Fruit fly (Drosophila melanogaster) whole organism, embryonic: ENCODE measurements around the gene CG14854.
A peak's percentile ranks its signal among the peaks of the same experiment; 100 is the strongest.

Source experiments
- Asciz ChIP-seq: fragments of 200-800 bp; sonication (Bioruptor generic); optimal IDR thresholded peaks from 2 replicates; lab custom pipeline; 2017; ENCODE audit warnings: missing biosample characterization, mild to moderate bottlenecking, missing genetic modification characterization, missing genetic modification reagents
- Atf6 ChIP-seq: fragments of 200-800 bp; sonication (Bioruptor generic); IDR thresholded peaks from 2 replicates; pipeline ENCODE4 v1.3.6; 2022; ENCODE audit warnings: missing biosample characterization, missing genetic modification characterization
- B-H2 ChIP-seq: fragments of 200-800 bp; sonication (Bioruptor generic); optimal IDR thresholded peaks from 2 replicates; lab custom pipeline; 2018; ENCODE audit warnings: missing biosample characterization, mild to moderate bottlenecking, missing genetic modification characterization
- BEAF-32 ChIP-seq: fragments of 200-800 bp; sonication (Bioruptor generic); optimal IDR thresholded peaks from 3 replicates; lab custom pipeline; 2017; ENCODE audit warnings: missing biosample characterization, missing genetic modification characterization, mild to moderate bottlenecking, moderate library complexity, missing genetic modification reagents
- CG1233 ChIP-seq: fragments of 200-800 bp; sonication (Bioruptor generic); optimal IDR thresholded peaks from 4 replicates; lab custom pipeline; 2018; ENCODE audit warnings: missing biosample characterization, mild to moderate bottlenecking, missing genetic modification characterization
- CG13287 ChIP-seq: fragments of 200-800 bp; sonication (Bioruptor generic); IDR thresholded peaks from 2 replicates; pipeline ENCODE4 v1.3.6; 2022; ENCODE audit warnings: missing biosample characterization, missing genetic modification characterization; ENCODE audit not compliant: partially characterized antibody
- CG13424 ChIP-seq: fragments of 200-800 bp; sonication (Bioruptor generic); optimal IDR thresholded peaks from 2 replicates; lab custom pipeline; 2019; ENCODE audit warnings: missing biosample characterization, mild to moderate bottlenecking, missing genetic modification characterization, moderate library complexity
- CG13775 ChIP-seq: fragments of 200-800 bp; sonication (Bioruptor generic); optimal IDR thresholded peaks from 3 replicates; lab custom pipeline; 2017; ENCODE audit warnings: missing biosample characterization, mild to moderate bottlenecking, missing genetic modification characterization
- CG14710 ChIP-seq: fragments of 200-800 bp; sonication (Bioruptor generic); optimal IDR thresholded peaks from 3 replicates; lab custom pipeline; 2019; ENCODE audit warnings: missing biosample characterization, mild to moderate bottlenecking, missing genetic modification characterization, moderate library complexity
- CG15011 ChIP-seq: fragments of 200-800 bp; sonication (Bioruptor generic); optimal IDR thresholded peaks from 3 replicates; lab custom pipeline; 2018; ENCODE audit warnings: missing biosample characterization, mild to moderate bottlenecking, missing genetic modification characterization
- CG15514 ChIP-seq: fragments of 200-800 bp; sonication (Bioruptor generic); optimal IDR thresholded peaks from 3 replicates; lab custom pipeline; 2017; ENCODE audit warnings: missing biosample characterization, missing genetic modification characterization, mild to moderate bottlenecking, moderate library complexity, missing genetic modification reagents
- CG1602 ChIP-seq: fragments of 200-800 bp; sonication (Bioruptor generic); optimal IDR thresholded peaks from 3 replicates; lab custom pipeline; 2016; ENCODE audit warnings: missing biosample characterization, missing genetic modification characterization
- CG17186 ChIP-seq: fragments of 200-800 bp; sonication (Bioruptor generic); optimal IDR thresholded peaks from 3 replicates; lab custom pipeline; 2017; ENCODE audit warnings: missing biosample characterization, missing genetic modification reagents, missing genetic modification characterization
- CG17912 ChIP-seq: fragments of 200-800 bp; sonication (Bioruptor generic); optimal IDR thresholded peaks from 2 replicates; lab custom pipeline; 2018; ENCODE audit warnings: missing biosample characterization, mild to moderate bottlenecking, missing genetic modification characterization
- CG9817 ChIP-seq: fragments of 200-800 bp; sonication (Bioruptor generic); optimal IDR thresholded peaks from 2 replicates; lab custom pipeline; 2018; ENCODE audit warnings: missing biosample characterization, mild to moderate bottlenecking, missing genetic modification characterization, moderate library complexity
- CoRest ChIP-seq: fragments of 200-800 bp; sonication (Bioruptor generic); optimal IDR thresholded peaks from 3 replicates; lab custom pipeline; 2018; ENCODE audit warnings: missing biosample characterization, mild to moderate bottlenecking, missing genetic modification characterization, moderate library complexity
- Ets65A ChIP-seq: fragments of 200-800 bp; sonication (Bioruptor generic); peaks from one replicate; lab custom pipeline; 2016; ENCODE audit warnings: missing biosample characterization, missing genetic modification characterization
- Hey ChIP-seq: fragments of 200-800 bp; sonication (Bioruptor generic); optimal IDR thresholded peaks from 3 replicates; lab custom pipeline; 2018; ENCODE audit warnings: missing biosample characterization, mild to moderate bottlenecking, missing genetic modification characterization
- Hmr ChIP-seq: fragments of 200-800 bp; sonication (Bioruptor generic); optimal IDR thresholded peaks from 3 replicates; lab custom pipeline; 2017; ENCODE audit warnings: mild to moderate bottlenecking, missing biosample characterization, missing genetic modification reagents, missing genetic modification characterization
- Mad ChIP-seq: fragments of 200-800 bp; sonication (Bioruptor generic); optimal IDR thresholded peaks from 2 replicates; lab custom pipeline; 2016; ENCODE audit warnings: missing biosample characterization, missing genetic modification characterization
- Meics ChIP-seq: fragments of 200-800 bp; sonication (Bioruptor generic); optimal IDR thresholded peaks from 2 replicates; lab custom pipeline; 2017; ENCODE audit warnings: missing biosample characterization, mild to moderate bottlenecking, missing genetic modification characterization
- Myb ChIP-seq: fragments of 200-800 bp; sonication (Bioruptor generic); optimal IDR thresholded peaks from 2 replicates; lab custom pipeline; 2016; ENCODE audit warnings: missing biosample characterization, missing genetic modification characterization
- NC2β ChIP-seq: fragments of 200-800 bp; sonication (Bioruptor generic); optimal IDR thresholded peaks from 2 replicates; lab custom pipeline; 2016; ENCODE audit warnings: missing biosample characterization, missing genetic modification characterization
- Rfx ChIP-seq: fragments of 200-800 bp; sonication (Bioruptor generic); IDR thresholded peaks from 2 replicates; pipeline ENCODE4 v1.3.6; 2022; ENCODE audit warnings: missing biosample characterization, missing genetic modification characterization
- bbx ChIP-seq: fragments of 200-800 bp; sonication (Bioruptor generic); IDR thresholded peaks from 2 replicates; pipeline ENCODE4 v1.3.6; 2022; ENCODE audit warnings: missing biosample characterization, missing genetic modification characterization; ENCODE audit not compliant: partially characterized antibody
- bsh ChIP-seq, 2 experiments: fragments of 200-800 bp; sonication (Bioruptor generic); optimal IDR thresholded peaks; 2 replicates each; lab custom pipeline; 2017 to 2018; ENCODE audit warnings: mild to moderate bottlenecking in 2 of 2, missing biosample characterization in 2 of 2, missing genetic modification characterization in 2 of 2, moderate library complexity in 1 of 2
- cg ChIP-seq: fragments of 200-800 bp; sonication (Bioruptor generic); optimal IDR thresholded peaks from 3 replicates; lab custom pipeline; 2019; ENCODE audit warnings: missing biosample characterization, mild to moderate bottlenecking, missing genetic modification characterization, moderate library complexity
- corto ChIP-seq: fragments of 200-800 bp; sonication (Bioruptor generic); optimal IDR thresholded peaks from 2 replicates; lab custom pipeline; 2016; ENCODE audit warnings: missing biosample characterization, mild to moderate bottlenecking, missing genetic modification characterization, moderate library complexity
- dpn ChIP-seq, 2 experiments: fragments of 200-800 bp; sonication (Bioruptor generic); optimal IDR thresholded peaks; 3 replicates each; lab custom pipeline; 2016; ENCODE audit warnings: missing biosample characterization in 2 of 2, missing genetic modification characterization in 2 of 2
- exex ChIP-seq: fragments of 200-800 bp; sonication (Bioruptor generic); optimal IDR thresholded peaks from 4 replicates; lab custom pipeline; 2018; ENCODE audit warnings: missing biosample characterization, mild to moderate bottlenecking, missing genetic modification characterization, moderate library complexity
- grau ChIP-seq: fragments of 200-800 bp; optimal IDR thresholded peaks from 3 replicates; lab custom pipeline; 2019; ENCODE audit warnings: missing biosample characterization, mild to moderate bottlenecking, missing genetic modification characterization, moderate library complexity
- mirr ChIP-seq: fragments of 200-800 bp; sonication (Bioruptor generic); optimal IDR thresholded peaks from 3 replicates; lab custom pipeline; 2018; ENCODE audit warnings: missing biosample characterization, mild to moderate bottlenecking, missing genetic modification characterization
- p53 ChIP-seq: fragments of 200-800 bp; sonication (Bioruptor generic); optimal IDR thresholded peaks from 2 replicates; lab custom pipeline; 2016; ENCODE audit warnings: missing biosample characterization, missing genetic modification characterization
- ranshi ChIP-seq: fragments of 200-800 bp; sonication (Bioruptor generic); IDR thresholded peaks from 2 replicates; pipeline ENCODE4 v1.3.6; 2022; ENCODE audit warnings: missing biosample characterization, missing genetic modification characterization
- slbo ChIP-seq: fragments of 200-800 bp; sonication (Bioruptor generic); IDR thresholded peaks from 2 replicates; pipeline ENCODE4 v1.3.6; 2022; ENCODE audit warnings: missing biosample characterization, missing genetic modification characterization
- tgo ChIP-seq: fragments of 200-800 bp; sonication (Bioruptor generic); IDR thresholded peaks from 3 replicates; pipeline ENCODE4 v1.3.6; 2022; ENCODE audit warnings: missing biosample characterization, missing genetic modification characterization
- tup ChIP-seq: fragments of 200-800 bp; sonication (Bioruptor generic); optimal IDR thresholded peaks from 2 replicates; lab custom pipeline; 2016; ENCODE audit warnings: missing biosample characterization, mild to moderate bottlenecking, missing genetic modification characterization, moderate library complexity
- vvl ChIP-seq: fragments of 200-800 bp; sonication (Bioruptor generic); IDR thresholded peaks from 2 replicates; pipeline ENCODE4 v1.3.6; 2022; ENCODE audit warnings: missing biosample characterization, missing genetic modification characterization

CG14854 gene

DNA sequence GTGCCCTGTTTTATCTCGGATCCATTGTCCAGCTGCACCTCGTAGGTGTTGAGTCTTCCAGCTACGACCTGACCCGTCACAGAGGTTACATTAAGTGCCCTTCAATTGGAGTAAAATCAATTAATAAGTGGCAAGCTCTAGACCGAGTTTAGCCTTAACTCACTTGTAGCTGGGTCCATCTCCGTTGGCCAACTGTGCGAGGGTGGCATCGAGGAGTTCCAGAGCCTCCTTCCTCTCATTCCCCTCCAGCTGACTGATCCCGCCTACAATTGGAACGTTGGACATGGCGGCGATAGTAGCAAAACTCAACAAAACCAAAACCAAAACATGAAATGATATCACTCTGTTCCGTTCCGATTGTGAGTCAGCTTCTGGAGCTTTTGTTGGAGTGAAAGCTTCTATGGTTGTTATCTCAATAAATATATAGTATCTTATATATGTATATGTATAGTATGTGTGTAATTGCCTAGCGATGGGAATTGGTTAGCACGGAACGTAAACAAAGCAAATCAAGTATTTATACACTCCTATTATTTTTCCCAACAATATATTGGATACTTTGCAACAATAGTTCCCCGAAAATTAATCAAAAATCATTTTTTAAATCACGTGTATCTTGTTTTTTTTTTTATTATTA lies 8.8 kb upstream of the CG14854 start, which contains the start of gene CG8066 (continued):
- peak; percentile 15 for TF ChIP-seq Asciz (GFP tag; lab: Kevin White, UChicago)
- peak; percentile 11 for TF ChIP-seq CoRest (tag; lab: Kevin White, UChicago)
- peak; percentile 1 for TF ChIP-seq corto
- TF ChIP-seq tgo (GFP tag; lab: Robert Waterston, UW): no peak
- TF ChIP-seq CG13287 (GFP tag; lab: Robert Waterston, UW): peak; percentile 64
- no peak for TF ChIP-seq Mad
- no peak for TF ChIP-seq CG14710 (tag; lab: Kevin White, UChicago)
- TF ChIP-seq slbo (GFP tag; lab: Robert Waterston, UW): peak; percentile 45; the same call in 1 of the 2 replicates
- TF ChIP-seq CG1233 (GFP tag; lab: Kevin White, UChicago): no peak
- 0 out of 2 replicates have a peak, but pooled peaks have one; percentile 7 for TF ChIP-seq Atf6 (GFP tag; lab: Robert Waterston, UW)
- TF ChIP-seq CG17186 (GFP tag; lab: Kevin White, UChicago): no peak
- peak; percentile 4 for TF ChIP-seq Ets65A
- peak; percentile 58 for TF ChIP-seq cg (GFP tag; lab: Kevin White, UChicago)
- TF ChIP-seq ranshi (GFP tag; lab: Robert Waterston, UW): 0 out of 2 replicates have a peak, but pooled peaks have one; percentile 15
- TF ChIP-seq Hey (tag; lab: Kevin White, UChicago): no peak
- no peak for TF ChIP-seq CG1602 (GFP tag; lab: Kevin White, UChicago)
- peak; percentile 38 for TF ChIP-seq CG13424 (tag; lab: Kevin White, UChicago)
- peak; percentile 63 for TF ChIP-seq B-H2 (GFP tag; lab: Kevin White, UChicago)
- TF ChIP-seq p53 (GFP tag; lab: Kevin White, UChicago): no peak
- peak; percentile 7 for TF ChIP-seq grau (tag; lab: Kevin White, UChicago)
- peak; percentile 11 for TF ChIP-seq mirr (GFP tag; lab: Kevin White, UChicago)
- TF ChIP-seq Myb (GFP tag; lab: Kevin White, UChicago): no peak
- peak; percentile 36 for TF ChIP-seq Meics (GFP tag; lab: Kevin White, UChicago)
- peak in 1 of 2 experiments; percentile 9 for TF ChIP-seq dpn (GFP tag; optimal IDR thresholded peaks at IDR 0.05; lab: Kevin White, UChicago)
- TF ChIP-seq BEAF-32 (GFP tag; lab: Kevin White, UChicago): peak; percentile 54
- no peak for TF ChIP-seq CG15011 (GFP tag; lab: Kevin White, UChicago)
- peak; percentile 51 for TF ChIP-seq CG15514 (GFP tag; lab: Kevin White, UChicago)
- TF ChIP-seq bbx (GFP tag; lab: Robert Waterston, UW): peak; percentile 48; the same call in 1 of the 2 replicates
- peak; percentile 49 for TF ChIP-seq Hmr
- peak; percentile 4; the same call in 1 of the 2 replicates for TF ChIP-seq Rfx (GFP tag; lab: Robert Waterston, UW)
- TF ChIP-seq CG13775 (GFP tag; lab: Kevin White, UChicago): peak; percentile 2
- TF ChIP-seq CG17912 (GFP tag; lab: Kevin White, UChicago): no peak
- TF ChIP-seq tup (GFP tag; lab: Kevin White, UChicago): no peak
- TF ChIP-seq vvl (GFP tag; lab: Robert Waterston, UW): peak; percentile 40; the same call in 1 of the 2 replicates
- peak in 1 of 2 experiments; percentile 25 for TF ChIP-seq bsh (GFP tag; optimal IDR thresholded peaks at IDR 0.05; lab: Kevin White, UChicago)
- peak; percentile 1 for TF ChIP-seq CG9817 (tag; lab: Kevin White, UChicago)

- TF ChIP-seq NC2β (GFP tag; lab: Kevin White, UChicago): no peak
- TF ChIP-seq exex (tag; lab: Kevin White, UChicago): peak; percentile 58
These were observed 7.9 kb upstream of the CG14854 start for dm6 chr3R:14567796-14568195.
